Worm (Caenorhabditis elegans) whole organism, mixed stage, embryonic: ENCODE results near the gene W04G3.11.

Experiments used
- M03D4.4 ChIP-seq: sonication (generic microtip); optimal IDR thresholded peaks from 2 replicates; lab custom pipeline; 2017; ENCODE audit warnings: mild to moderate bottlenecking, missing genetic modification characterization, missing compliant biosample characterization
- bed-3 ChIP-seq: fragments of 200-800 bp; sonication (Bioruptor generic); optimal IDR thresholded peaks from 3 replicates; lab custom pipeline; 2018; ENCODE audit warnings: mild to moderate bottlenecking, missing genetic modification characterization, moderate library complexity, missing compliant biosample characterization
- blmp-1 ChIP-seq: fragments of 150-350 bp; optimal IDR thresholded peaks from 2 replicates; lab custom pipeline; 2014; ENCODE audit warnings: missing biosample characterization, missing genetic modification characterization
- ceh-39 ChIP-seq: fragments of 150-350 bp; optimal IDR thresholded peaks from 2 replicates; lab custom pipeline; 2014; ENCODE audit warnings: missing biosample characterization, missing genetic modification characterization
- ceh-43 ChIP-seq: fragments of 200-800 bp; sonication (Bioruptor generic); optimal IDR thresholded peaks from 2 replicates; lab custom pipeline; 2018; ENCODE audit warnings: mild to moderate bottlenecking, missing genetic modification characterization, moderate library complexity, missing compliant biosample characterization
- ceh-83 ChIP-seq: fragments of 200-800 bp; sonication (Bioruptor generic); optimal IDR thresholded peaks from 2 replicates; lab custom pipeline; 2018; ENCODE audit warnings: mild to moderate bottlenecking, missing genetic modification characterization, missing compliant biosample characterization
- ces-1 ChIP-seq: fragments of 150-350 bp; optimal IDR thresholded peaks from 2 replicates; lab custom pipeline; 2014; ENCODE audit warnings: missing biosample characterization, missing genetic modification reagents, missing genetic modification characterization
- cnd-1 ChIP-seq: fragments of 200-800 bp; sonication (Bioruptor generic); optimal IDR thresholded peaks from 2 replicates; lab custom pipeline; 2018; ENCODE audit warnings: mild to moderate bottlenecking, missing genetic modification characterization, missing compliant biosample characterization
- drap-1 ChIP-seq: fragments of 200-800 bp; sonication (Bioruptor generic); optimal IDR thresholded peaks from 3 replicates; lab custom pipeline; 2018; ENCODE audit warnings: mild to moderate bottlenecking, missing genetic modification characterization, missing compliant biosample characterization
- elt-1 ChIP-seq: sonication (generic microtip); optimal IDR thresholded peaks from 2 replicates; lab custom pipeline; 2017; ENCODE audit warnings: missing genetic modification characterization, mild to moderate bottlenecking, missing compliant biosample characterization, antibody characterized with exemption, moderate library complexity, borderline replicate concordance; ENCODE audit not compliant: insufficient read depth
- elt-3 ChIP-seq: fragments of 150-350 bp; optimal IDR thresholded peaks from 2 replicates; lab custom pipeline; 2014; ENCODE audit warnings: missing biosample characterization, missing genetic modification characterization
- flh-1 ChIP-seq: fragments of 200-800 bp; sonication (Bioruptor generic); optimal IDR thresholded peaks from 2 replicates; lab custom pipeline; 2018; ENCODE audit warnings: mild to moderate bottlenecking, missing genetic modification characterization, moderate library complexity, missing compliant biosample characterization
- ham-2 ChIP-seq: fragments of 200-800 bp; sonication (Bioruptor generic); optimal IDR thresholded peaks from 2 replicates; lab custom pipeline; 2018; ENCODE audit warnings: mild to moderate bottlenecking, missing genetic modification characterization, missing compliant biosample characterization
- hlh-1 ChIP-seq: fragments of 150-350 bp; optimal IDR thresholded peaks from 2 replicates; lab custom pipeline; 2014; ENCODE audit warnings: missing biosample characterization, missing genetic modification reagents, missing genetic modification characterization
- lin-13 ChIP-seq: fragments of 150-350 bp; optimal IDR thresholded peaks from 2 replicates; lab custom pipeline; 2014; ENCODE audit warnings: missing biosample characterization, missing genetic modification characterization
- lin-32 ChIP-seq: fragments of 200-800 bp; sonication (Bioruptor generic); optimal IDR thresholded peaks from 2 replicates; lab custom pipeline; 2018; ENCODE audit warnings: mild to moderate bottlenecking, missing genetic modification characterization, missing compliant biosample characterization
- lsy-2 ChIP-seq: fragments of 150-350 bp; optimal IDR thresholded peaks from 2 replicates; lab custom pipeline; 2014; ENCODE audit warnings: missing biosample characterization, missing genetic modification characterization
- mab-5 ChIP-seq: fragments of 150-350 bp; optimal IDR thresholded peaks from 2 replicates; lab custom pipeline; 2014; ENCODE audit warnings: missing biosample characterization, missing genetic modification characterization
- mep-1 ChIP-seq: fragments of 150-350 bp; optimal IDR thresholded peaks from 2 replicates; lab custom pipeline; 2017; ENCODE audit warnings: missing biosample characterization, missing genetic modification reagents, missing genetic modification characterization, inconsistent platforms
- mls-2 ChIP-seq: sonication (generic microtip); optimal IDR thresholded peaks from 2 replicates; lab custom pipeline; 2016; ENCODE audit warnings: mild to moderate bottlenecking, missing genetic modification characterization, moderate library complexity, missing compliant biosample characterization
- nhr-12 ChIP-seq: fragments of 150-350 bp; optimal IDR thresholded peaks from 2 replicates; lab custom pipeline; 2014; ENCODE audit warnings: missing biosample characterization, missing genetic modification characterization
- nhr-2 ChIP-seq: fragments of 150-350 bp; optimal IDR thresholded peaks from 2 replicates; lab custom pipeline; 2014; ENCODE audit warnings: missing biosample characterization, missing genetic modification characterization
- nhr-237 ChIP-seq: fragments of 150-350 bp; optimal IDR thresholded peaks from 2 replicates; lab custom pipeline; 2014; ENCODE audit warnings: missing biosample characterization, missing genetic modification characterization
- nhr-28 ChIP-seq: fragments of 150-350 bp; optimal IDR thresholded peaks from 2 replicates; lab custom pipeline; 2014; ENCODE audit warnings: missing biosample characterization, missing genetic modification characterization
- nhr-76 ChIP-seq: sonication (generic microtip); optimal IDR thresholded peaks from 2 replicates; lab custom pipeline; 2017; ENCODE audit warnings: missing biosample characterization, missing genetic modification characterization
- pha-4 ChIP-seq: fragments of 150-350 bp; optimal IDR thresholded peaks from 2 replicates; lab custom pipeline; 2018; ENCODE audit warnings: missing biosample characterization, missing genetic modification reagents, missing genetic modification characterization
- sem-2 ChIP-seq: fragments of 200-800 bp; sonication (Bioruptor generic); optimal IDR thresholded peaks from 2 replicates; lab custom pipeline; 2018; ENCODE audit warnings: mild to moderate bottlenecking, missing genetic modification characterization, missing compliant biosample characterization
- snpc-4 ChIP-seq: fragments of 150-350 bp; optimal IDR thresholded peaks from 2 replicates; lab custom pipeline; 2014; ENCODE audit warnings: missing biosample characterization, missing genetic modification characterization
- sptf-1 ChIP-seq: sonication (generic microtip); optimal IDR thresholded peaks from 2 replicates; lab custom pipeline; 2017; ENCODE audit warnings: mild to moderate bottlenecking, missing genetic modification characterization, moderate library complexity, missing compliant biosample characterization
- tbx-8 ChIP-seq: fragments of 200-800 bp; sonication (Bioruptor generic); optimal IDR thresholded peaks from 2 replicates; lab custom pipeline; 2018; ENCODE audit warnings: mild to moderate bottlenecking, missing genetic modification characterization, moderate library complexity, missing compliant biosample characterization
- unc-120 ChIP-seq: sonication (generic microtip); optimal IDR thresholded peaks from 2 replicates; lab custom pipeline; 2017; ENCODE audit warnings: missing genetic modification characterization, missing compliant biosample characterization; ENCODE audit not compliant: poor library complexity, severe bottlenecking
- unc-39 ChIP-seq: fragments of 150-350 bp; optimal IDR thresholded peaks from 2 replicates; lab custom pipeline; 2014; ENCODE audit warnings: missing biosample characterization, missing genetic modification characterization
- unc-62 ChIP-seq: fragments of 150-350 bp; optimal IDR thresholded peaks from 2 replicates; lab custom pipeline; 2014; ENCODE audit warnings: missing biosample characterization, missing genetic modification reagents, missing genetic modification characterization
- zip-8 ChIP-seq: fragments of 150-350 bp; optimal IDR thresholded peaks from 2 replicates; lab custom pipeline; 2014; ENCODE audit warnings: missing biosample characterization, missing genetic modification characterization
- ztf-11 ChIP-seq: fragments of 150-350 bp; optimal IDR thresholded peaks from 2 replicates; lab custom pipeline; 2014; ENCODE audit warnings: missing biosample characterization, missing genetic modification characterization

The W04G3.11 gene

DNA sequence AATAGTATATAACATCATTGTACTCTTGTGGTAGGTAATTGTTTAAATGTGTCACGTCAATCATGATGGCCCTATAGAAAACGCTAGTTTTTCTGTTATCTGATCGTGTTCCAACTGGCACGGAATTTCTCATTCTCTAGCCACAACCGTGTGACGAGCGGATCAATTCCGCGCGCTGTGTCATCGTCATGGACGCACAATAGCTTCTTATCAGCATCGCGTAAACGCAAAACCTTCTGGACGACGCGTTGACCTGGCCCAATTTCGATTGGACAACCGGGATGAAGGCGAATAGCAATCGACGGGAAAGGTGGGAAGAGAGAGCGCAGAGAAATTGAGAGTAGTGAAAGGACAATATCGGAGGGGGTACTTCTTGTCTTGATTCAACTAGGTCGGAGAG, 32.0 kb upstream of the W04G3.11 start, which contains the start of gene lpr-3:
Gene lpr-3, plus strand, starts transcription at position 374 of the 400 bp plus-strand sequence.
- TF ChIP-seq unc-62 (GFP tag; lab: Kevin White, UChicago) (peak; percentile 60), elt-1 (tag; lab: Kevin White, UChicago) (peak; percentile 90), lin-32 (no peak), nhr-76 (tag; lab: Kevin White, UChicago) (no peak), ceh-43 (GFP tag; lab: Kevin White, UChicago) (no peak), unc-39 (tag; lab: Kevin White, UChicago) (no peak), elt-3 (tag; lab: Kevin White, UChicago) (peak; percentile 42), cnd-1 (tag; lab: Kevin White, UChicago) (no peak), blmp-1 (tag; lab: Kevin White, UChicago) (peak; percentile 94), flh-1 (GFP tag; lab: Kevin White, UChicago) (no peak), snpc-4 (no peak), sptf-1 (no peak), hlh-1 (no peak), mep-1 (no peak), drap-1 (GFP tag; lab: Kevin White, UChicago) (no peak), ztf-11 (no peak), lin-13 (tag; lab: Kevin White, UChicago) (no peak), pha-4 (tag; lab: Kevin White, UChicago) (no peak), ces-1 (GFP tag; lab: Kevin White, UChicago) (no peak), lsy-2 (no peak), nhr-28 (tag; lab: Kevin White, UChicago) (no peak), mls-2 (tag; lab: Kevin White, UChicago) (no peak), zip-8 (no peak), nhr-2 (tag; lab: Kevin White, UChicago) (no peak), ham-2 (GFP tag; lab: Kevin White, UChicago) (peak; percentile 96), tbx-8 (GFP tag; lab: Kevin White, UChicago) (no peak), bed-3 (GFP tag; lab: Kevin White, UChicago) (no peak), nhr-237 (no peak), M03D4.4 (tag; lab: Kevin White, UChicago) (no peak), ceh-83 (GFP tag; lab: Kevin White, UChicago) (no peak), sem-2 (GFP tag; lab: Kevin White, UChicago) (no peak), mab-5 (tag; lab: Kevin White, UChicago) (no peak), nhr-12 (tag; lab: Kevin White, UChicago) (no peak), unc-120 (tag; lab: Kevin White, UChicago) (no peak), ceh-39 (tag; lab: Kevin White, UChicago) (no peak)

ce11 chrX:11059744-11060143, 29.3 kb upstream of the W04G3.11 start, which contains the start of gene lpr-6:
TSS of gene lpr-6 (plus strand) at chrX:11059994.
- TF ChIP-seq unc-120 (tag; lab: Kevin White, UChicago) (no peak), ceh-43 (GFP tag; lab: Kevin White, UChicago) (peak; percentile 36)

- TF ChIP-seq elt-3 (tag; lab: Kevin White, UChicago) (no peak), lin-13 (tag; lab: Kevin White, UChicago) (no peak), mab-5 (tag; lab: Kevin White, UChicago) (no peak), nhr-237 (no peak), elt-1 (tag; lab: Kevin White, UChicago) (no peak), unc-62 (GFP tag; lab: Kevin White, UChicago) (peak; percentile 55), cnd-1 (tag; lab: Kevin White, UChicago) (no peak), mls-2 (tag; lab: Kevin White, UChicago) (no peak), drap-1 (GFP tag; lab: Kevin White, UChicago) (no peak), lin-32 (no peak), sptf-1 (no peak), nhr-12 (tag; lab: Kevin White, UChicago) (no peak), M03D4.4 (tag; lab: Kevin White, UChicago) (no peak), nhr-76 (tag; lab: Kevin White, UChicago) (no peak), blmp-1 (tag; lab: Kevin White, UChicago) (peak; percentile 59)
These were observed 28.1 kb upstream of the W04G3.11 start for ce11 chrX:11060940-11061339.
